Worm (Caenorhabditis elegans): Measurements from ENCODE around the gene R13H4.2.

DNA sequence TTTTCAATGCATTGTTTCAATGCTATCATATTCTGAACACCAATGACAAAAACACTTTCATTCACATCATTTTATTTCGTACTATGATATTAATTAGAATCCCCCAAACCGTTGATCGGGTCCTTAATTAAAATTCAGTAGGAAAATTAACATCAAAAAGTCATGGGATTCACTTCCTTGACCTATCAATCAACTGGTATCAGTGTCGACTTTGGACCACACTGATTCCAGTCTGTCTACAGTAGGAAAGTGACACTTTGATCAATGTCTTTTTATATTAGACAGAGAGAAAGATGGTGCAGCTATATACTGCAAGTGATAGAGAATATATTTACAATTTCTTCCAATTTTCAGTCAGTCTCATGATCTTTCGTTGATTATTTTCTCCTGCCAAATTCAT lies 39.8 kb upstream of the R13H4.2 start:
- TF ChIP-seq nfya-1 (tag; optimal IDR thresholded peaks at IDR 0.05; ENCODE audit: insufficient read depth) (no peak), nhr-11 (tag; optimal IDR thresholded peaks at IDR 0.05) (no peak), egl-27 (tag; optimal IDR thresholded peaks at IDR 0.05) (no peak)
